Worm (Caenorhabditis elegans) whole organism, mixed stage, embryonic: ENCODE data around the gene F52C12.6.

Experiments
- ceh-43 ChIP-seq: fragments of 200-800 bp; sonication (Bioruptor generic); optimal IDR thresholded peaks from 2 replicates; lab custom pipeline; 2018; ENCODE audit warnings: mild to moderate bottlenecking, missing genetic modification characterization, moderate library complexity, missing compliant biosample characterization
- ces-1 ChIP-seq: fragments of 150-350 bp; optimal IDR thresholded peaks from 2 replicates; lab custom pipeline; 2014; ENCODE audit warnings: missing biosample characterization, missing genetic modification reagents, missing genetic modification characterization
- mls-2 ChIP-seq: sonication (generic microtip); optimal IDR thresholded peaks from 2 replicates; lab custom pipeline; 2016; ENCODE audit warnings: mild to moderate bottlenecking, missing genetic modification characterization, moderate library complexity, missing compliant biosample characterization
- nhr-28 ChIP-seq: fragments of 150-350 bp; optimal IDR thresholded peaks from 2 replicates; lab custom pipeline; 2014; ENCODE audit warnings: missing biosample characterization, missing genetic modification characterization
- nhr-76 ChIP-seq: sonication (generic microtip); optimal IDR thresholded peaks from 2 replicates; lab custom pipeline; 2017; ENCODE audit warnings: missing biosample characterization, missing genetic modification characterization
- snpc-4 ChIP-seq: fragments of 150-350 bp; optimal IDR thresholded peaks from 2 replicates; lab custom pipeline; 2014; ENCODE audit warnings: missing biosample characterization, missing genetic modification characterization
- sptf-1 ChIP-seq: sonication (generic microtip); optimal IDR thresholded peaks from 2 replicates; lab custom pipeline; 2017; ENCODE audit warnings: mild to moderate bottlenecking, missing genetic modification characterization, moderate library complexity, missing compliant biosample characterization
- tbx-8 ChIP-seq: fragments of 200-800 bp; sonication (Bioruptor generic); optimal IDR thresholded peaks from 2 replicates; lab custom pipeline; 2018; ENCODE audit warnings: mild to moderate bottlenecking, missing genetic modification characterization, moderate library complexity, missing compliant biosample characterization
- unc-62 ChIP-seq: fragments of 150-350 bp; optimal IDR thresholded peaks from 2 replicates; lab custom pipeline; 2014; ENCODE audit warnings: missing biosample characterization, missing genetic modification reagents, missing genetic modification characterization
- ztf-11 ChIP-seq: fragments of 150-350 bp; optimal IDR thresholded peaks from 2 replicates; lab custom pipeline; 2014; ENCODE audit warnings: missing biosample characterization, missing genetic modification characterization

- TF ChIP-seq ztf-11 (tag; lab: Kevin White, UChicago) = no peak
- no peak for TF ChIP-seq unc-62 (GFP tag; lab: Kevin White, UChicago)
- TF ChIP-seq mls-2 (tag; lab: Kevin White, UChicago) = no peak
- no peak for TF ChIP-seq nhr-76 (tag; lab: Kevin White, UChicago)
- TF ChIP-seq ceh-43 = no peak
- TF ChIP-seq snpc-4 = no peak
- no peak for TF ChIP-seq sptf-1 (tag; lab: Kevin White, UChicago)
- no peak for TF ChIP-seq tbx-8
- TF ChIP-seq ces-1 (GFP tag; lab: Kevin White, UChicago) = no peak
- TF ChIP-seq nhr-28 = no peak
These were observed 32.3 kb upstream of the F52C12.6 start for ce11 chrIV:1924178-1924577.
